Worm (Caenorhabditis elegans) whole organism, L4 larva: ENCODE data around the gene crls-1.

ENCODE experiments used
- F10B5.3 ChIP-seq: sonication (generic microtip); optimal IDR thresholded peaks from 2 replicates; lab custom pipeline; 2016; ENCODE audit warnings: mild to moderate bottlenecking, missing genetic modification characterization, missing compliant biosample characterization
- F44E2.7 ChIP-seq: fragments of 200-800 bp; sonication (Bioruptor generic); IDR thresholded peaks from 2 replicates; pipeline ENCODE4 v2.1.2; 2022; ENCODE audit warnings: missing genetic modification characterization, missing compliant biosample characterization
- F49E8.2 ChIP-seq: sonication (generic microtip); optimal IDR thresholded peaks from 2 replicates; lab custom pipeline; 2016; ENCODE audit warnings: missing compliant biosample characterization, mild to moderate bottlenecking, missing genetic modification characterization, borderline replicate concordance
- R02D3.7 ChIP-seq: fragments of 150-350 bp; sonication (generic microtip); optimal IDR thresholded peaks from 3 replicates; lab custom pipeline; 2014; ENCODE audit warnings: missing biosample characterization, missing genetic modification characterization
- T26A8.4 ChIP-seq: fragments of 200-800 bp; sonication (Bioruptor generic); IDR thresholded peaks from 2 replicates; pipeline ENCODE4 v1.3.6; 2022; ENCODE audit warnings: missing genetic modification characterization, missing compliant biosample characterization
- Y105C5A.15 ChIP-seq: fragments of 200-800 bp; sonication (Bioruptor generic); IDR thresholded peaks from 2 replicates; pipeline ENCODE4 v1.3.6; 2022; ENCODE audit warnings: missing genetic modification characterization, missing compliant biosample characterization
- ZK337.2 ChIP-seq: fragments of 200-800 bp; sonication (Bioruptor generic); IDR thresholded peaks from 2 replicates; pipeline ENCODE4 v1.3.6; 2022; ENCODE audit warnings: missing genetic modification reagents, missing genetic modification characterization, missing compliant biosample characterization
- arid-1 ChIP-seq: fragments of 200-800 bp; sonication (Bioruptor generic); conservative IDR thresholded peaks from 2 replicates; pipeline ENCODE4 v1.3.6; 2022; ENCODE audit warnings: missing genetic modification reagents, missing genetic modification characterization, missing compliant biosample characterization
- ceh-20 ChIP-seq: fragments of 200-800 bp; sonication (Bioruptor generic); IDR thresholded peaks from 2 replicates; pipeline ENCODE4 v1.3.6; 2022; ENCODE audit warnings: missing genetic modification reagents, missing genetic modification characterization, missing compliant biosample characterization
- ceh-28 ChIP-seq: fragments of 150-350 bp; optimal IDR thresholded peaks from 2 replicates; lab custom pipeline; 2014; ENCODE audit warnings: missing biosample characterization, missing genetic modification reagents, missing genetic modification characterization
- ceh-82 ChIP-seq: sonication (generic microtip); optimal IDR thresholded peaks from 2 replicates; lab custom pipeline; 2017; ENCODE audit warnings: missing biosample characterization, missing genetic modification characterization
- ces-1 ChIP-seq: fragments of 150-350 bp; sonication (generic microtip); optimal IDR thresholded peaks from 4 replicates; lab custom pipeline; 2014; ENCODE audit warnings: missing biosample characterization, missing genetic modification reagents, missing genetic modification characterization
- daf-12 ChIP-seq: fragments of 150-350 bp; optimal IDR thresholded peaks from 2 replicates; lab custom pipeline; 2014; ENCODE audit warnings: missing biosample characterization, missing genetic modification reagents, missing genetic modification characterization
- daf-16 ChIP-seq, 3 experiments: sonication (generic microtip); optimal IDR thresholded peaks; 2 replicates each; lab custom pipeline; 2016 to 2017; ENCODE audit warnings: missing genetic modification characterization in 3 of 3, missing genetic modification reagents in 3 of 3, mild to moderate bottlenecking in 2 of 3, missing compliant biosample characterization in 2 of 3, missing biosample characterization in 1 of 3, moderate library complexity in 1 of 3
- dmd-6 ChIP-seq: fragments of 200-800 bp; sonication (Bioruptor generic); IDR thresholded peaks from 2 replicates; pipeline ENCODE4 v1.3.6; 2022; ENCODE audit warnings: missing genetic modification reagents, missing genetic modification characterization, missing compliant biosample characterization
- duxl-1 ChIP-seq: sonication (generic microtip); optimal IDR thresholded peaks from 2 replicates; lab custom pipeline; 2016; ENCODE audit warnings: mild to moderate bottlenecking, missing genetic modification characterization, moderate library complexity, missing compliant biosample characterization; ENCODE audit not compliant: poor library complexity
- dve-1 ChIP-seq: sonication (generic microtip); optimal IDR thresholded peaks from 2 replicates; lab custom pipeline; 2017; ENCODE audit warnings: antibody characterized with exemption, mild to moderate bottlenecking, missing genetic modification characterization, missing compliant biosample characterization; ENCODE audit not compliant: insufficient read depth
- fos-1 ChIP-seq: fragments of 150-350 bp; optimal IDR thresholded peaks from 2 replicates; lab custom pipeline; 2014; ENCODE audit warnings: missing biosample characterization, missing genetic modification characterization
- gei-8 ChIP-seq: fragments of 200-800 bp; sonication (Bioruptor generic); optimal IDR thresholded peaks from 2 replicates; lab custom pipeline; 2018; ENCODE audit warnings: mild to moderate bottlenecking, missing genetic modification characterization, missing compliant biosample characterization
- hif-1 ChIP-seq, 2 experiments: sonication (generic microtip); optimal IDR thresholded peaks; 2 replicates each; lab custom pipeline; 2016 to 2017; ENCODE audit warnings: missing compliant biosample characterization in 2 of 2, missing genetic modification characterization in 2 of 2, missing genetic modification reagents in 2 of 2, missing genotype in 2 of 2, mild to moderate bottlenecking in 1 of 2
- hlh-11 ChIP-seq: fragments of 200-800 bp; sonication (Bioruptor generic); optimal IDR thresholded peaks from 2 replicates; lab custom pipeline; 2018; ENCODE audit warnings: mild to moderate bottlenecking, missing genetic modification characterization, missing compliant biosample characterization
- hlh-30 ChIP-seq: sonication (generic microtip); optimal IDR thresholded peaks from 2 replicates; lab custom pipeline; 2017; ENCODE audit warnings: antibody characterized with exemption, mild to moderate bottlenecking, missing genetic modification characterization, missing compliant biosample characterization; ENCODE audit not compliant: insufficient read depth
- jun-1 ChIP-seq: fragments of 150-350 bp; optimal IDR thresholded peaks from 2 replicates; lab custom pipeline; 2014; ENCODE audit warnings: missing biosample characterization, missing genetic modification reagents, missing genetic modification characterization
- lin-38 ChIP-seq: fragments of 200-800 bp; sonication (Bioruptor generic); IDR thresholded peaks from 2 replicates; pipeline ENCODE4 v1.3.6; 2022; ENCODE audit warnings: missing genetic modification reagents, missing genetic modification characterization, missing compliant biosample characterization
- lir-3 ChIP-seq: sonication (generic microtip); optimal IDR thresholded peaks from 2 replicates; lab custom pipeline; 2016; ENCODE audit warnings: mild to moderate bottlenecking, missing genetic modification characterization, missing compliant biosample characterization
- madf-5 ChIP-seq, 2 experiments: fragments of 200-800 bp; sonication (Bioruptor generic); IDR thresholded peaks; 2 replicates each; pipeline ENCODE4 v1.3.6; 2022; ENCODE audit warnings: missing compliant biosample characterization in 2 of 2, missing genetic modification characterization in 2 of 2
- nhr-11 ChIP-seq: fragments of 150-350 bp; optimal IDR thresholded peaks from 2 replicates; lab custom pipeline; 2014; ENCODE audit warnings: missing biosample characterization, missing genetic modification characterization
- nhr-28 ChIP-seq: fragments of 150-350 bp; optimal IDR thresholded peaks from 2 replicates; lab custom pipeline; 2014; ENCODE audit warnings: missing biosample characterization, missing genetic modification characterization
- nhr-48 ChIP-seq: sonication (generic microtip); optimal IDR thresholded peaks from 2 replicates; lab custom pipeline; 2016; ENCODE audit warnings: mild to moderate bottlenecking, missing genetic modification characterization, missing compliant biosample characterization
- nhr-6 ChIP-seq: fragments of 150-350 bp; optimal IDR thresholded peaks from 2 replicates; lab custom pipeline; 2014; ENCODE audit warnings: missing biosample characterization, missing genetic modification characterization
- nhr-76 ChIP-seq: fragments of 150-350 bp; optimal IDR thresholded peaks from 2 replicates; lab custom pipeline; 2014; ENCODE audit warnings: missing biosample characterization, missing genetic modification characterization
- nhr-77 ChIP-seq: fragments of 150-350 bp; optimal IDR thresholded peaks from 2 replicates; lab custom pipeline; 2014; ENCODE audit warnings: missing biosample characterization, missing genetic modification characterization
- php-3 ChIP-seq: fragments of 200-800 bp; sonication (Bioruptor generic); IDR thresholded peaks from 2 replicates; pipeline ENCODE4 v1.3.6; 2022; ENCODE audit warnings: missing genetic modification reagents, missing genetic modification characterization, missing compliant biosample characterization
- pqm-1 ChIP-seq: sonication (generic microtip); optimal IDR thresholded peaks from 2 replicates; lab custom pipeline; 2017; ENCODE audit warnings: missing biosample characterization, missing genetic modification characterization
- sdz-12 ChIP-seq: fragments of 200-800 bp; sonication (Bioruptor generic); optimal IDR thresholded peaks from 2 replicates; lab custom pipeline; 2018; ENCODE audit warnings: mild to moderate bottlenecking, missing genetic modification characterization, missing compliant biosample characterization
- set-16 ChIP-seq: fragments of 200-800 bp; sonication (Bioruptor generic); IDR thresholded peaks from 2 replicates; pipeline ENCODE4 v1.3.6; 2022; ENCODE audit warnings: missing genetic modification reagents, missing genetic modification characterization, missing compliant biosample characterization
- spr-1 ChIP-seq: sonication (generic microtip); optimal IDR thresholded peaks from 2 replicates; lab custom pipeline; 2016; ENCODE audit warnings: mild to moderate bottlenecking, missing genetic modification characterization, missing compliant biosample characterization
- spr-3 ChIP-seq: fragments of 200-800 bp; sonication (Bioruptor generic); optimal IDR thresholded peaks from 2 replicates; lab custom pipeline; 2018; ENCODE audit warnings: mild to moderate bottlenecking, missing genetic modification characterization, missing compliant biosample characterization
- unc-130 ChIP-seq: sonication (generic microtip); optimal IDR thresholded peaks from 2 replicates; lab custom pipeline; 2016; ENCODE audit warnings: missing genetic modification reagents, missing genetic modification characterization, missing compliant biosample characterization
- unc-62 ChIP-seq, 3 experiments: fragments of 150-350 bp in 1 of 3; sonication (generic microtip); optimal IDR thresholded peaks in 2 of 3; peaks in 1 of 3; 1 replicate in 1 of 3; 2 replicates in 2 of 3; lab custom pipeline; 2014 to 2017; ENCODE audit warnings: missing biosample characterization in 3 of 3, missing genetic modification characterization in 3 of 3, missing genetic modification reagents in 3 of 3, missing genotype in 1 of 3
- zag-1 ChIP-seq: fragments of 150-350 bp; optimal IDR thresholded peaks from 2 replicates; lab custom pipeline; 2014; ENCODE audit warnings: missing biosample characterization, missing genetic modification characterization
- zip-2 ChIP-seq: fragments of 150-350 bp; optimal IDR thresholded peaks from 2 replicates; lab custom pipeline; 2014; ENCODE audit warnings: missing biosample characterization, missing genetic modification characterization
- ztf-7 ChIP-seq: fragments of 150-350 bp; optimal IDR thresholded peaks from 2 replicates; lab custom pipeline; 2014; ENCODE audit warnings: missing biosample characterization, missing genetic modification characterization

Gene crls-1

ce11 chrIII:944346-944745, 34.6 kb upstream of the crls-1 start:
- TF ChIP-seq dmd-6 (GFP tag; lab: Robert Waterston, UW): peak; percentile 78
- peak; percentile 78 for TF ChIP-seq php-3 (GFP tag; lab: Robert Waterston, UW)

ce11 chrIII:943426-943927, 33.8 kb upstream of the crls-1 start, which contains the start of gene fbxa-59:
Gene fbxa-59 (minus strand): TSS chrIII:943476.
- no peak for TF ChIP-seq ZK337.2
- TF ChIP-seq ceh-28: no peak
- no peak for TF ChIP-seq spr-1 (tag; lab: Kevin White, UChicago)
- TF ChIP-seq R02D3.7 (tag; lab: Kevin White, UChicago): no peak
- TF ChIP-seq php-3 (GFP tag; lab: Robert Waterston, UW): peak; percentile 26; the same call in 1 of the 2 replicates
- TF ChIP-seq ztf-7: no peak
- no peak for TF ChIP-seq madf-5 (GFP tag; IDR thresholded peaks at IDR 0.05; lab: Robert Waterston, UW)
- no peak for TF ChIP-seq daf-16 (GFP tag; optimal IDR thresholded peaks at IDR 0.05; lab: Kevin White, UChicago)
- TF ChIP-seq daf-16 (tag; optimal IDR thresholded peaks at IDR 0.05; lab: Kevin White, UChicago): peak; percentile 71
- TF ChIP-seq nhr-28 (tag; lab: Kevin White, UChicago): peak; percentile 39
- peak; percentile 10 for TF ChIP-seq zip-2 (tag; lab: Kevin White, UChicago)
- TF ChIP-seq pqm-1 (tag; lab: Kevin White, UChicago): peak; percentile 60
- no peak for TF ChIP-seq T26A8.4
- TF ChIP-seq spr-3: no peak
- TF ChIP-seq lin-38 (GFP tag; lab: Robert Waterston, UW): 0 out of 2 replicates have a peak, but pooled peaks have one; percentile 10
- no peak for TF ChIP-seq fos-1 (tag; lab: Kevin White, UChicago)
- no peak for TF ChIP-seq jun-1 (tag; lab: Kevin White, UChicago)
- peak; percentile 27 for TF ChIP-seq nhr-77
- TF ChIP-seq hlh-30: peak; percentile 16
- TF ChIP-seq dve-1 (tag; lab: Kevin White, UChicago): peak; percentile 71
- peak; percentile 75 for TF ChIP-seq dmd-6 (GFP tag; lab: Robert Waterston, UW)
- peak; percentile 66 for TF ChIP-seq hlh-11 (tag; lab: Kevin White, UChicago)
- TF ChIP-seq F44E2.7 (GFP tag; lab: Robert Waterston, UW): no peak

ce11 chrIII:941958-942357, 32.3 kb upstream of the crls-1 start:
- TF ChIP-seq set-16 (GFP tag; lab: Robert Waterston, UW) (peak; percentile 70), daf-12 (no peak), Y105C5A.15 (no peak)

DNA sequence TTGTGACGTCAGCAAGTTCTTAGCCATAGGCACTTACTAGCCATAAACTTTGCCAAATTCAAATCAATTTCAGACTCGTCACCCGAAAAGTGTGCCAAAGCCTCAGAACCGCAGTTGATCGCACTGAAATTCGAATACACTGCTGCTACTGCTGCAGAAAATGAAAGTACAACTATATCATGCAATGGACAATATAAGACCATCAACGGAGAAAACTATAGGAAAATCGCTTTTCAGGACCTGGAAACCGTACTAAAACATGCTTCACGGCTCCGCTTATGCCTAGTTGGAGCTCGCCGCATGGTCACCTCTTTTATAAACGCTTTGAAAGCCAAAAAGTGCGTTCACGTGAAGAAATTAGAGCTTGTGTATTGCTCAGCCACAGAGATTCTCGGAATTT, 28.9 kb upstream of the crls-1 start, which contains the start of gene fbxa-22:
Gene fbxa-22, plus strand, starts transcription at position 301 of the 400 bp plus-strand sequence.
- no peak for TF ChIP-seq ceh-20 (GFP tag; lab: Robert Waterston, UW)
- no peak for TF ChIP-seq ces-1 (GFP tag; lab: Kevin White, UChicago)
- no peak for TF ChIP-seq hif-1 (tag; optimal IDR thresholded peaks at IDR 0.05; lab: Kevin White, UChicago)
- TF ChIP-seq daf-12: no peak
- no peak for TF ChIP-seq F49E8.2 (tag; lab: Kevin White, UChicago)
- no peak for TF ChIP-seq gei-8 (GFP tag; lab: Kevin White, UChicago)
- no peak for TF ChIP-seq ztf-7
- no peak for TF ChIP-seq nhr-11

DNA sequence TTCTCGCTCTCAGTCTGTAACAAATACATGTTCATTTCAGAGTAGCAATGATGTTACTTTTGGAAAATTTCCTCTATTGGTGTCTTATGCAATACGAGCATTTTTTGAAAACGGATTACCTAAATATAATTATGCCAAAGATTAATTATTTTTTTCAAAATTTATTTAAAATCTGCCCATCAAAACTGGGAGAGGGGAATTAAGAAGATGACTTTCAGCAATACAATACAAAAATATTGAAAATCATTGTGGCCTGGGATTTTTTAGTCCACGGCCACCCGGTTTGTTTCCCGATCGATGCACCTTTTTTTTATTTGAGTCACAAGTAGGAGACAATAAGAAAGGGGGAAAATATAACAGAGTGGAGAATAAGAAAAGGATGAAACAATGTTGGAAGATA, 28.3 kb upstream of the crls-1 start, which contains the start of gene fbxa-56:
Gene fbxa-56, minus strand, starts transcription at position 101 of the 400 bp plus-strand sequence.
- TF ChIP-seq set-16 (GFP tag; lab: Robert Waterston, UW) (no peak), T26A8.4 (no peak), unc-62 (GFP tag; optimal IDR thresholded peaks at IDR 0.05 in 1 of 2; lab: Kevin White, UChicago) (no peak), unc-62 (tag; optimal IDR thresholded peaks at IDR 0.05; lab: Kevin White, UChicago) (no peak), nhr-76 (tag; lab: Kevin White, UChicago) (no peak), sdz-12 (GFP tag; lab: Kevin White, UChicago) (no peak), spr-3 (no peak), F10B5.3 (tag; lab: Kevin White, UChicago) (no peak), lir-3 (tag; lab: Kevin White, UChicago) (no peak), arid-1 (GFP tag; lab: Robert Waterston, UW) (no peak), ZK337.2 (no peak), nhr-6 (tag; lab: Kevin White, UChicago) (no peak), ceh-82 (tag; lab: Kevin White, UChicago) (no peak), nhr-48 (tag; lab: Kevin White, UChicago) (no peak), zag-1 (tag; lab: Kevin White, UChicago) (no peak), duxl-1 (tag; lab: Kevin White, UChicago) (no peak), nhr-77 (no peak), unc-130 (GFP tag; lab: Kevin White, UChicago) (no peak)
